Fruit fly (Drosophila melanogaster) S2 (cell line): ENCODE measurements around the gene CG34026.

Experiments
- CG8478 ChIP-seq: fragments of >200 bp; optimal IDR thresholded peaks from 2 replicates; lab custom pipeline; 2018
- CTCF ChIP-seq, 2 experiments: fragments of >200 bp; optimal IDR thresholded peaks; 2 replicates each; lab custom pipeline; 2018

DNA sequence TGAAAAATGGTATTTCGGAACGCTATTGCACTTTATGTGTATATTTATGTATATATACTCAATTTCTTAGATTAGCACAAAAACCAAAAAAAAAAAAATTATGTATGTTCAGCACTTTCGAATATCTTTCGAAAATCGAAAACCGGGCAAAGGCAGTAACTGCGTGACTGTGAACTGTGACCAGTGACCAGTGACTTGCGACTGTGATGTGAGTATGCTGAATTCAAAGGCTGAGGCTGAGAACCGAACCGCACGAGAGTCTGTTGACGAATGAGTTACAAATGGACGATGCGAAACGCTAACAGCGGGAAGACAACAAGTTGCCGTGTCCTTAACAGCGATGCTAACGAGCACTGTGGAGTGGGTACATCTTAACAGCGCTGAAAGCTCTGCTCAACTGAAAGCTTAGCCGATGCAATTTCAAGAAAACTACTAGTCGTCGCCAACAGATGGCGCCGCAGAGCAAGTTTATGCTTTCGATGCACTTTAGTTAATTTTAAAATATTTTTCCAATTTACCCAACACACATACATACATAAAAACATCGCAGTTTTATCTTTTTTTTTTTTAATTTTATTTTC lies 17.0 kb downstream of the CG34026 start, which contains the start of gene CG32700:
- peak; percentile 80 to 81 for TF ChIP-seq CTCF (optimal IDR thresholded peaks at IDR 0.05; lab: Kevin White, UChicago)
- no peak for TF ChIP-seq CG8478 (lab: Kevin White, UChicago)
